Worm (Caenorhabditis elegans) whole organism, young adult: Measurements from ENCODE around the gene npr-24.

ENCODE experiments used
- B0035.1 ChIP-seq: sonication (generic microtip); optimal IDR thresholded peaks from 2 replicates; lab custom pipeline; 2016; ENCODE audit warnings: missing genetic modification characterization, mild to moderate bottlenecking, missing compliant biosample characterization, missing genotype, missing genetic modification reagents
- F23B12.7 ChIP-seq: sonication (generic microtip); optimal IDR thresholded peaks from 2 replicates; lab custom pipeline; 2017; ENCODE audit warnings: missing genetic modification characterization, mild to moderate bottlenecking, missing compliant biosample characterization, antibody characterized with exemption, moderate library complexity; ENCODE audit not compliant: insufficient read depth
- F49E8.2 ChIP-seq: sonication (generic microtip); optimal IDR thresholded peaks from 3 replicates; lab custom pipeline; 2017; ENCODE audit warnings: missing genetic modification characterization, mild to moderate bottlenecking, missing compliant biosample characterization, antibody characterized with exemption, moderate library complexity; ENCODE audit not compliant: insufficient read depth
- F52B5.7 ChIP-seq: sonication (generic microtip); optimal IDR thresholded peaks from 2 replicates; lab custom pipeline; 2016; ENCODE audit warnings: mild to moderate bottlenecking, missing genetic modification characterization, missing compliant biosample characterization
- K11D2.4 ChIP-seq: fragments of 200-800 bp; sonication (Bioruptor generic); IDR thresholded peaks from 2 replicates; pipeline ENCODE4 v1.3.6; 2022; ENCODE audit warnings: missing genetic modification reagents, missing genetic modification characterization, missing compliant biosample characterization
- Y56A3A.18 ChIP-seq: fragments of 200-800 bp; sonication (Bioruptor generic); IDR thresholded peaks from 2 replicates; pipeline ENCODE4 v1.3.6; 2022; ENCODE audit warnings: missing genetic modification reagents, missing genetic modification characterization, missing compliant biosample characterization
- Y95B8A.8 ChIP-seq: fragments of 200-800 bp; sonication (Bioruptor generic); IDR thresholded peaks from 2 replicates; pipeline ENCODE4 v1.3.6; 2022; ENCODE audit warnings: missing genetic modification reagents, missing genetic modification characterization, missing compliant biosample characterization
- ZK185.1 ChIP-seq: sonication (generic microtip); optimal IDR thresholded peaks from 2 replicates; lab custom pipeline; 2016; ENCODE audit warnings: mild to moderate bottlenecking, missing genetic modification characterization, missing compliant biosample characterization; ENCODE audit not compliant: poor library complexity, severe bottlenecking
- aptf-2 ChIP-seq: fragments of 200-800 bp; sonication (Bioruptor generic); conservative IDR thresholded peaks from 2 replicates; pipeline ENCODE4 v1.3.6; 2022; ENCODE audit warnings: missing genetic modification reagents, missing genetic modification characterization, missing compliant biosample characterization
- athp-1 ChIP-seq: sonication (generic microtip); optimal IDR thresholded peaks from 2 replicates; lab custom pipeline; 2017; ENCODE audit warnings: mild to moderate bottlenecking, missing genetic modification characterization, missing compliant biosample characterization
- attf-3 ChIP-seq: fragments of 200-800 bp; sonication (Bioruptor generic); conservative IDR thresholded peaks from 2 replicates; pipeline ENCODE4 v1.3.6; 2022; ENCODE audit warnings: missing genetic modification reagents, missing genetic modification characterization, missing compliant biosample characterization
- attf-5 ChIP-seq: fragments of 200-800 bp; sonication (Bioruptor generic); optimal IDR thresholded peaks from 2 replicates; lab custom pipeline; 2018; ENCODE audit warnings: mild to moderate bottlenecking, missing genetic modification characterization, missing compliant biosample characterization
- ccch-3 ChIP-seq: fragments of 200-800 bp; sonication (Bioruptor generic); optimal IDR thresholded peaks from 2 replicates; lab custom pipeline; 2018; ENCODE audit warnings: mild to moderate bottlenecking, missing genetic modification characterization, missing compliant biosample characterization
- ceh-100 ChIP-seq: fragments of 200-800 bp; sonication (Bioruptor generic); IDR thresholded peaks from 2 replicates; pipeline ENCODE4 v1.3.6; 2022; ENCODE audit warnings: missing genetic modification reagents, missing genetic modification characterization, missing compliant biosample characterization
- ceh-27 ChIP-seq: fragments of 200-800 bp; sonication (Bioruptor generic); optimal IDR thresholded peaks from 2 replicates; lab custom pipeline; 2018; ENCODE audit warnings: mild to moderate bottlenecking, missing genetic modification characterization, moderate library complexity, missing compliant biosample characterization
- chd-7 ChIP-seq: sonication (generic microtip); optimal IDR thresholded peaks from 2 replicates; lab custom pipeline; 2016; ENCODE audit warnings: mild to moderate bottlenecking, missing genetic modification characterization, moderate library complexity, missing compliant biosample characterization
- die-1 ChIP-seq: sonication (generic microtip); optimal IDR thresholded peaks from 2 replicates; lab custom pipeline; 2016; ENCODE audit warnings: missing genotype, mild to moderate bottlenecking, missing genetic modification characterization, missing compliant biosample characterization
- dpff-1 ChIP-seq: sonication (generic microtip); optimal IDR thresholded peaks from 2 replicates; lab custom pipeline; 2017; ENCODE audit warnings: mild to moderate bottlenecking, missing genetic modification characterization, missing compliant biosample characterization
- egl-18 ChIP-seq: fragments of 200-800 bp; sonication (Bioruptor generic); IDR thresholded peaks from 2 replicates; pipeline ENCODE4 v1.3.6; 2022; ENCODE audit warnings: missing genetic modification reagents, missing genetic modification characterization, missing compliant biosample characterization
- ets-4 ChIP-seq: fragments of 200-800 bp; sonication (Bioruptor generic); optimal IDR thresholded peaks from 2 replicates; lab custom pipeline; 2018; ENCODE audit warnings: mild to moderate bottlenecking, missing genetic modification characterization, missing compliant biosample characterization
- fkh-3 ChIP-seq: sonication (generic microtip); optimal IDR thresholded peaks from 2 replicates; lab custom pipeline; 2016; ENCODE audit warnings: mild to moderate bottlenecking, missing genetic modification characterization, missing compliant biosample characterization
- hrde-1 ChIP-seq: sonication (generic microtip); optimal IDR thresholded peaks from 2 replicates; lab custom pipeline; 2016; ENCODE audit warnings: missing genetic modification characterization, mild to moderate bottlenecking, missing compliant biosample characterization, moderate library complexity, missing genotype, missing genetic modification reagents, borderline replicate concordance
- hsf-1 ChIP-seq: fragments of 200-800 bp; sonication (Bioruptor generic); IDR thresholded peaks from 2 replicates; pipeline ENCODE4 v1.3.6; 2022; ENCODE audit warnings: missing genetic modification reagents, missing genetic modification characterization, missing compliant biosample characterization
- let-526 ChIP-seq: fragments of 200-800 bp; sonication (Bioruptor generic); IDR thresholded peaks from 2 replicates; pipeline ENCODE4 v1.3.6; 2022; ENCODE audit warnings: missing genetic modification reagents, missing genetic modification characterization, missing compliant biosample characterization
- let-607 ChIP-seq, 2 experiments: fragments of 200-800 bp in 1 of 2; sonication (Bioruptor generic) in 1 of 2; sonication (generic microtip) in 1 of 2; optimal IDR thresholded peaks; 2 replicates each; lab custom pipeline; 2016 to 2018; ENCODE audit warnings: mild to moderate bottlenecking in 2 of 2, missing compliant biosample characterization in 2 of 2, missing genetic modification characterization in 2 of 2, moderate library complexity in 2 of 2, missing genotype in 1 of 2
- lin-40 ChIP-seq: sonication (generic microtip); optimal IDR thresholded peaks from 2 replicates; lab custom pipeline; 2016; ENCODE audit warnings: missing genetic modification characterization, mild to moderate bottlenecking, missing compliant biosample characterization, missing genotype, missing genetic modification reagents
- lsl-1 ChIP-seq: fragments of 200-800 bp; sonication (Bioruptor generic); optimal IDR thresholded peaks from 2 replicates; lab custom pipeline; 2018; ENCODE audit warnings: mild to moderate bottlenecking, missing genetic modification characterization, moderate library complexity, missing compliant biosample characterization
- madf-10 ChIP-seq: sonication (generic microtip); optimal IDR thresholded peaks from 2 replicates; lab custom pipeline; 2016; ENCODE audit warnings: mild to moderate bottlenecking, missing genetic modification characterization, missing compliant biosample characterization
- mel-28 ChIP-seq: sonication (generic microtip); optimal IDR thresholded peaks from 2 replicates; lab custom pipeline; 2016; ENCODE audit warnings: borderline replicate concordance, mild to moderate bottlenecking, missing genetic modification characterization, missing compliant biosample characterization
- mes-4 ChIP-seq: sonication (generic microtip); optimal IDR thresholded peaks from 2 replicates; lab custom pipeline; 2016; ENCODE audit warnings: missing genotype, missing genetic modification characterization, missing compliant biosample characterization
- nfya-1 ChIP-seq: sonication (generic microtip); optimal IDR thresholded peaks from 2 replicates; lab custom pipeline; 2017; ENCODE audit warnings: antibody characterized with exemption, missing compliant biosample characterization, missing genetic modification characterization, borderline replicate concordance; ENCODE audit not compliant: insufficient read depth
- nhr-120 ChIP-seq: fragments of 200-800 bp; sonication (Bioruptor generic); IDR thresholded peaks from 2 replicates; pipeline ENCODE4 v1.3.6; 2022; ENCODE audit warnings: missing genetic modification characterization, missing compliant biosample characterization
- nhr-27 ChIP-seq: fragments of 200-800 bp; sonication (Bioruptor generic); optimal IDR thresholded peaks from 2 replicates; lab custom pipeline; 2018; ENCODE audit warnings: mild to moderate bottlenecking, missing genetic modification characterization, moderate library complexity, missing compliant biosample characterization
- nhr-80 ChIP-seq: sonication (generic microtip); optimal IDR thresholded peaks from 2 replicates; lab custom pipeline; 2016; ENCODE audit warnings: missing genetic modification characterization, missing compliant biosample characterization
- nhr-90 ChIP-seq: sonication (generic microtip); optimal IDR thresholded peaks from 2 replicates; lab custom pipeline; 2016; ENCODE audit warnings: missing genotype, mild to moderate bottlenecking, missing genetic modification characterization, missing compliant biosample characterization
- pha-4 ChIP-seq: fragments of 150-350 bp; sonication (generic microtip); optimal IDR thresholded peaks from 2 replicates; lab custom pipeline; 2014; ENCODE audit warnings: missing biosample characterization, missing genetic modification reagents, missing genetic modification characterization
- rec-8 ChIP-seq, 2 experiments: sonication (generic microtip); optimal IDR thresholded peaks; 2 replicates each; lab custom pipeline; 2016; ENCODE audit warnings: mild to moderate bottlenecking in 2 of 2, missing genetic modification characterization in 2 of 2, missing genetic modification reagents in 2 of 2, missing genotype in 2 of 2, missing biosample characterization in 1 of 2, missing compliant biosample characterization in 1 of 2, moderate library complexity in 1 of 2
- snpc-3.4 ChIP-seq: sonication (generic microtip); optimal IDR thresholded peaks from 2 replicates; lab custom pipeline; 2017; ENCODE audit warnings: missing genetic modification characterization, mild to moderate bottlenecking, missing compliant biosample characterization, antibody characterized with exemption, moderate library complexity, missing genotype, missing genetic modification reagents
- snpc-4 ChIP-seq, 5 experiments: fragments of 150-350 bp in 1 of 5; sonication (generic microtip) in 4 of 5; optimal IDR thresholded peaks; 2 replicates each; lab custom pipeline; 2014 to 2018; ENCODE audit warnings: missing genetic modification characterization in 5 of 5, missing biosample characterization in 3 of 5, antibody characterized with exemption in 2 of 5, mild to moderate bottlenecking in 2 of 5, missing compliant biosample characterization in 2 of 5, missing genotype in 2 of 5, moderate library complexity in 2 of 5, missing genetic modification reagents in 1 of 5
- somi-1 ChIP-seq: fragments of 200-800 bp; sonication (Bioruptor generic); optimal IDR thresholded peaks from 2 replicates; lab custom pipeline; 2018; ENCODE audit warnings: mild to moderate bottlenecking, missing genetic modification characterization, missing compliant biosample characterization
- sptf-2 ChIP-seq: fragments of 200-800 bp; sonication (Bioruptor generic); optimal IDR thresholded peaks from 2 replicates; lab custom pipeline; 2018; ENCODE audit warnings: mild to moderate bottlenecking, missing genetic modification characterization, missing compliant biosample characterization
- tbp1 ChIP-seq: fragments of 200-800 bp; sonication (Bioruptor generic); optimal IDR thresholded peaks from 2 replicates; lab custom pipeline; 2018; ENCODE audit warnings: mild to moderate bottlenecking, missing genetic modification characterization, missing compliant biosample characterization
- tbx-9 ChIP-seq: sonication (generic microtip); optimal IDR thresholded peaks from 2 replicates; lab custom pipeline; 2016; ENCODE audit warnings: borderline replicate concordance, missing genetic modification characterization, inconsistent platforms, missing compliant biosample characterization
- ztf-18 ChIP-seq: sonication (generic microtip); optimal IDR thresholded peaks from 2 replicates; lab custom pipeline; 2016; ENCODE audit warnings: missing genotype, mild to moderate bottlenecking, missing genetic modification characterization, missing compliant biosample characterization
- ztf-22 ChIP-seq: fragments of 200-800 bp; sonication (Bioruptor generic); optimal IDR thresholded peaks from 2 replicates; lab custom pipeline; 2018; ENCODE audit warnings: mild to moderate bottlenecking, missing genetic modification characterization, moderate library complexity, missing compliant biosample characterization
- ztf-26 ChIP-seq: sonication (generic microtip); optimal IDR thresholded peaks from 2 replicates; lab custom pipeline; 2017; ENCODE audit warnings: missing genetic modification characterization, missing compliant biosample characterization

npr-24 gene

ce11 chrX:17513507-17514113 is 27.0 kb upstream of the npr-24 start, which contains the start of gene nhr-1 (continued):
- TF ChIP-seq let-607 (tag; optimal IDR thresholded peaks at IDR 0.05; lab: Kevin White, UChicago), result peak; percentile 31 to 64
- TF ChIP-seq F52B5.7 (tag; lab: Kevin White, UChicago), result peak; percentile 21
- no peak for TF ChIP-seq lsl-1 (GFP tag; lab: Kevin White, UChicago)
- no peak for TF ChIP-seq ets-4 (GFP tag; lab: Kevin White, UChicago)
- no peak for TF ChIP-seq ccch-3 (GFP tag; lab: Kevin White, UChicago)
- peak; percentile 87 for TF ChIP-seq lin-40 (tag; lab: Kevin White, UChicago)
- TF ChIP-seq egl-18 (GFP tag; lab: Robert Waterston, UW), result no peak
- no peak for TF ChIP-seq aptf-2 (GFP tag; lab: Robert Waterston, UW)
- TF ChIP-seq fkh-3 (tag; lab: Kevin White, UChicago), result no peak
- TF ChIP-seq snpc-4 (GFP tag; optimal IDR thresholded peaks at IDR 0.05; lab: Kevin White, UChicago), result no peak
- TF ChIP-seq snpc-4 (tag; optimal IDR thresholded peaks at IDR 0.05; lab: Kevin White, UChicago), result peak; percentile 14 to 63 (median 58)
- TF ChIP-seq mes-4 (tag; lab: Kevin White, UChicago), result no peak
- TF ChIP-seq nhr-90 (tag; lab: Kevin White, UChicago), result no peak
- 0 out of 2 replicates have a peak, but pooled peaks have one; percentile 12 for TF ChIP-seq hsf-1 (GFP tag; lab: Robert Waterston, UW)
- TF ChIP-seq mel-28 (tag; lab: Kevin White, UChicago), result no peak
- no peak for TF ChIP-seq ztf-18 (tag; lab: Kevin White, UChicago)
- peak; percentile 66 for TF ChIP-seq pha-4 (tag; lab: Kevin White, UChicago)
- TF ChIP-seq nfya-1 (tag; lab: Kevin White, UChicago), result no peak
- TF ChIP-seq B0035.1, result no peak
- TF ChIP-seq ztf-26 (tag; lab: Kevin White, UChicago), result peak; percentile 58
- TF ChIP-seq ceh-27, result peak; percentile 75
- TF ChIP-seq nhr-80 (tag; lab: Kevin White, UChicago), result peak; percentile 82
- TF ChIP-seq F23B12.7 (tag; lab: Kevin White, UChicago), result no peak
- TF ChIP-seq athp-1 (tag; lab: Kevin White, UChicago), result peak; percentile 29
- TF ChIP-seq sptf-2 (GFP tag; lab: Kevin White, UChicago), result peak; percentile 28
- TF ChIP-seq ztf-22 (GFP tag; lab: Kevin White, UChicago), result peak; percentile 59
- TF ChIP-seq let-526, result no peak
- TF ChIP-seq chd-7 (tag; lab: Kevin White, UChicago), result peak; percentile 84
- no peak for TF ChIP-seq nhr-27 (tag; lab: Kevin White, UChicago)
- peak; percentile 40 for TF ChIP-seq die-1
- TF ChIP-seq somi-1 (GFP tag; lab: Kevin White, UChicago), result peak; percentile 76
- no peak for TF ChIP-seq Y95B8A.8 (GFP tag; lab: Robert Waterston, UW)
- peak; percentile 38 for TF ChIP-seq ZK185.1 (tag; lab: Kevin White, UChicago)
- peak; percentile 42 for TF ChIP-seq madf-10 (tag; lab: Kevin White, UChicago)
- TF ChIP-seq attf-5 (GFP tag; lab: Kevin White, UChicago), result peak; percentile 78
- TF ChIP-seq nhr-120, result no peak
- peak; percentile 44 for TF ChIP-seq tbp1 (GFP tag; lab: Kevin White, UChicago)
- no peak for TF ChIP-seq Y56A3A.18 (GFP tag; lab: Robert Waterston, UW)
- TF ChIP-seq hrde-1 (tag; lab: Kevin White, UChicago), result no peak
- TF ChIP-seq tbx-9 (tag; lab: Kevin White, UChicago), result no peak
- no peak for TF ChIP-seq attf-3 (GFP tag; lab: Robert Waterston, UW)
- no peak for TF ChIP-seq F49E8.2 (tag; lab: Kevin White, UChicago)
- TF ChIP-seq ceh-100 (GFP tag; lab: Robert Waterston, UW), result no peak
- TF ChIP-seq snpc-3.4 (tag; lab: Kevin White, UChicago), result peak; percentile 20
- TF ChIP-seq dpff-1 (tag; lab: Kevin White, UChicago), result no peak
- TF ChIP-seq rec-8 (tag; optimal IDR thresholded peaks at IDR 0.05; lab: Kevin White, UChicago), result no peak
- TF ChIP-seq K11D2.4, result peak; percentile 73; the same call in 1 of the 2 replicates
